Worm (Caenorhabditis elegans): ENCODE results near the gene pqn-71.

DNA sequence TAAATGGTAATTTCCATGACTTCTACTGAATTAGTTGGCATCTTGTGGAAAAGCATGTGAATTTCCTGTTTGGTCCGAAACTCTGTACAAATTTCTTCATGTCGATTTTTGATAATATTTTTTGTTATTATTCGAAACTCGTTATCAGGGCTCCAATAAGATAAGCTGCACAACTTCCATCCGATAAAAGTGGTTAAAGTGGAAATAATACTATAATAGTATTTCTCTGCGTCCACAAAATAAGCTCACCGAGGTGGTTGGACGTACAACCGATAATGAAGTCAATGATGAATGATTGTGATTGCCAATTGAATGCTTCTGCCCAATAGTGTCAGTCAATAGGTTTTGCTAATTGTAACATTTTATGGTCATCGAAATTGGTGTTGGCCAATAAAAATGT, 17.1 kb upstream of the pqn-71 start, which contains the start of gene T26H5.4:
- TF ChIP-seq ama-1 (optimal IDR thresholded peaks at IDR 0.05) (no peak), tbx-37 (GFP tag; conservative IDR thresholded peaks at IDR 0.05) (no peak), ceh-13 (GFP tag; optimal IDR thresholded peaks at IDR 0.05) (no peak), hmbx-1 (tag; optimal IDR thresholded peaks at IDR 0.05) (no peak), F13C5.2 (tag; optimal IDR thresholded peaks at IDR 0.05) (no peak), ets-7 (tag; optimal IDR thresholded peaks at IDR 0.05) (no peak), tra-4 (tag; optimal IDR thresholded peaks at IDR 0.05) (no peak), sea-1 (GFP tag; conservative IDR thresholded peaks at IDR 0.05) (no peak), hnd-1 (tag; optimal IDR thresholded peaks at IDR 0.05) (no peak), B0310.2 (tag; optimal IDR thresholded peaks at IDR 0.05) (no peak), flt-1 (GFP tag; IDR thresholded peaks at IDR 0.05) (no peak), scrt-1 (GFP tag; IDR thresholded peaks at IDR 0.05) (no peak), ceh-36 (tag; optimal IDR thresholded peaks at IDR 0.05) (no peak), pes-1 (GFP tag; IDR thresholded peaks at IDR 0.05) (no peak)

All from whole organism, early embryonic.